Worm (Caenorhabditis elegans): ENCODE measurements around the gene T11B7.1.

T11B7.1 gene

ce11 chrIV:8813614-8814013, 26.9 kb upstream of the T11B7.1 start, which contains the start of gene exc-5:
Gene exc-5 (minus strand): TSS chrIV:8813670.
- TF ChIP-seq flt-1 (GFP tag; IDR thresholded peaks at IDR 0.05), result no peak
- TF ChIP-seq scrt-1 (GFP tag; IDR thresholded peaks at IDR 0.05), result no peak
- TF ChIP-seq F13C5.2 (tag; optimal IDR thresholded peaks at IDR 0.05), result no peak
- TF ChIP-seq tbx-37 (GFP tag; conservative IDR thresholded peaks at IDR 0.05), result no peak
- no peak for TF ChIP-seq hmg-4 (GFP tag; optimal IDR thresholded peaks at IDR 0.05)
- no peak for TF ChIP-seq tra-4 (tag; optimal IDR thresholded peaks at IDR 0.05)
- TF ChIP-seq aly-1 (tag; optimal IDR thresholded peaks at IDR 0.05), result no peak
- no peak for TF ChIP-seq ama-1 (optimal IDR thresholded peaks at IDR 0.05)
- no peak for TF ChIP-seq hnd-1 (tag; optimal IDR thresholded peaks at IDR 0.05)
- TF ChIP-seq ets-7 (tag; optimal IDR thresholded peaks at IDR 0.05), result no peak
- no peak for TF ChIP-seq sea-1 (GFP tag; conservative IDR thresholded peaks at IDR 0.05)
- no peak for TF ChIP-seq ceh-13 (GFP tag; optimal IDR thresholded peaks at IDR 0.05)
- TF ChIP-seq B0310.2 (tag; optimal IDR thresholded peaks at IDR 0.05), result no peak
- no peak for TF ChIP-seq ceh-36 (tag; optimal IDR thresholded peaks at IDR 0.05)
- no peak for TF ChIP-seq pes-1 (GFP tag; IDR thresholded peaks at IDR 0.05)

- no peak for TF ChIP-seq tbx-11 (GFP tag; IDR thresholded peaks at IDR 0.05)
- TF ChIP-seq hmbx-1 (tag; optimal IDR thresholded peaks at IDR 0.05), result no peak
- TF ChIP-seq pes-1 (GFP tag; IDR thresholded peaks at IDR 0.05), result no peak
- no peak for TF ChIP-seq hnd-1 (tag; optimal IDR thresholded peaks at IDR 0.05)
- TF ChIP-seq ceh-36 (tag; optimal IDR thresholded peaks at IDR 0.05), result no peak
- TF ChIP-seq F13C5.2 (tag; optimal IDR thresholded peaks at IDR 0.05), result no peak
- TF ChIP-seq ceh-13 (GFP tag; optimal IDR thresholded peaks at IDR 0.05), result no peak
Observed at ce11 chrIV:8815162-8815561, 25.4 kb upstream of the T11B7.1 start.

- TF ChIP-seq hnd-1 (tag; optimal IDR thresholded peaks at IDR 0.05) (no peak), pes-1 (GFP tag; IDR thresholded peaks at IDR 0.05) (no peak), aly-1 (tag; optimal IDR thresholded peaks at IDR 0.05) (no peak), sea-1 (GFP tag; conservative IDR thresholded peaks at IDR 0.05) (no peak), tbx-11 (GFP tag; IDR thresholded peaks at IDR 0.05) (no peak), ceh-13 (GFP tag; optimal IDR thresholded peaks at IDR 0.05) (no peak), ama-1 (optimal IDR thresholded peaks at IDR 0.05) (no peak), scrt-1 (GFP tag; IDR thresholded peaks at IDR 0.05) (no peak), tra-4 (tag; optimal IDR thresholded peaks at IDR 0.05) (no peak), flt-1 (GFP tag; IDR thresholded peaks at IDR 0.05) (no peak), B0310.2 (tag; optimal IDR thresholded peaks at IDR 0.05) (no peak), ceh-36 (tag; optimal IDR thresholded peaks at IDR 0.05) (no peak), F13C5.2 (tag; optimal IDR thresholded peaks at IDR 0.05) (no peak), tbx-37 (GFP tag; conservative IDR thresholded peaks at IDR 0.05) (no peak), ets-7 (tag; optimal IDR thresholded peaks at IDR 0.05) (no peak), hmg-4 (GFP tag; optimal IDR thresholded peaks at IDR 0.05) (no peak), hmbx-1 (tag; optimal IDR thresholded peaks at IDR 0.05) (no peak)
Observed at ce11 chrIV:8816029-8816428, 24.5 kb upstream of the T11B7.1 start, which contains the start of gene grsp-2. Gene grsp-2 (plus strand): TSS chrIV:8816329.

- TF ChIP-seq ceh-13 (GFP tag; optimal IDR thresholded peaks at IDR 0.05), result no peak
Observed at ce11 chrIV:8816617-8817016, 23.9 kb upstream of the T11B7.1 start.

ce11 chrIV:8817639-8818038, 22.9 kb upstream of the T11B7.1 start, which contains the start of gene T28C6.10:
Gene T28C6.10 (plus strand): TSS chrIV:8817939.
- TF ChIP-seq sea-1 (GFP tag; conservative IDR thresholded peaks at IDR 0.05) (no peak), ama-1 (optimal IDR thresholded peaks at IDR 0.05) (no peak), aly-1 (tag; optimal IDR thresholded peaks at IDR 0.05) (no peak), scrt-1 (GFP tag; IDR thresholded peaks at IDR 0.05) (no peak), flt-1 (GFP tag; IDR thresholded peaks at IDR 0.05) (no peak), hnd-1 (tag; optimal IDR thresholded peaks at IDR 0.05) (no peak), hmg-4 (GFP tag; optimal IDR thresholded peaks at IDR 0.05) (no peak), B0310.2 (tag; optimal IDR thresholded peaks at IDR 0.05) (no peak), F13C5.2 (tag; optimal IDR thresholded peaks at IDR 0.05) (no peak), ceh-13 (GFP tag; optimal IDR thresholded peaks at IDR 0.05) (no peak), tbx-11 (GFP tag; IDR thresholded peaks at IDR 0.05) (no peak), pes-1 (GFP tag; IDR thresholded peaks at IDR 0.05) (no peak), ets-7 (tag; optimal IDR thresholded peaks at IDR 0.05) (no peak), hmbx-1 (tag; optimal IDR thresholded peaks at IDR 0.05) (no peak)

ce11 chrIV:8819471-8819870, 21.0 kb upstream of the T11B7.1 start:
- TF ChIP-seq pes-1 (GFP tag; IDR thresholded peaks at IDR 0.05) (0 out of 2 replicates have a peak, but pooled peaks have one; percentile 15), hmbx-1 (tag; optimal IDR thresholded peaks at IDR 0.05) (no peak), hmg-4 (GFP tag; optimal IDR thresholded peaks at IDR 0.05) (peak; percentile 49)

- TF ChIP-seq tra-4 (tag; optimal IDR thresholded peaks at IDR 0.05) (no peak), scrt-1 (GFP tag; IDR thresholded peaks at IDR 0.05) (no peak), ama-1 (optimal IDR thresholded peaks at IDR 0.05) (no peak), hmg-4 (GFP tag; optimal IDR thresholded peaks at IDR 0.05) (no peak), aly-1 (tag; optimal IDR thresholded peaks at IDR 0.05) (no peak), hmbx-1 (tag; optimal IDR thresholded peaks at IDR 0.05) (no peak), tbx-11 (GFP tag; IDR thresholded peaks at IDR 0.05) (no peak), ceh-36 (tag; optimal IDR thresholded peaks at IDR 0.05) (no peak), B0310.2 (tag; optimal IDR thresholded peaks at IDR 0.05) (no peak), ets-7 (tag; optimal IDR thresholded peaks at IDR 0.05) (no peak), sea-1 (GFP tag; conservative IDR thresholded peaks at IDR 0.05) (no peak), ceh-13 (GFP tag; optimal IDR thresholded peaks at IDR 0.05) (no peak), hnd-1 (tag; optimal IDR thresholded peaks at IDR 0.05) (no peak), flt-1 (GFP tag; IDR thresholded peaks at IDR 0.05) (no peak), pes-1 (GFP tag; IDR thresholded peaks at IDR 0.05) (no peak), F13C5.2 (tag; optimal IDR thresholded peaks at IDR 0.05) (no peak)
Observed at ce11 chrIV:8820041-8820440, 20.5 kb upstream of the T11B7.1 start, which contains the start of gene T28C6.3. Gene T28C6.3 (plus strand): TSS chrIV:8820341.

ce11 chrIV:8821147-8821546, 19.4 kb upstream of the T11B7.1 start, which contains the start of gene T28C6.5:
Gene T28C6.5 (plus strand): TSS chrIV:8821447.
- TF ChIP-seq tbx-37 (GFP tag; conservative IDR thresholded peaks at IDR 0.05) (no peak), B0310.2 (tag; optimal IDR thresholded peaks at IDR 0.05) (no peak), tbx-11 (GFP tag; IDR thresholded peaks at IDR 0.05) (no peak), hnd-1 (tag; optimal IDR thresholded peaks at IDR 0.05) (no peak), tra-4 (tag; optimal IDR thresholded peaks at IDR 0.05) (no peak), F13C5.2 (tag; optimal IDR thresholded peaks at IDR 0.05) (no peak), flt-1 (GFP tag; IDR thresholded peaks at IDR 0.05) (no peak), ceh-13 (GFP tag; optimal IDR thresholded peaks at IDR 0.05) (no peak), hmg-4 (GFP tag; optimal IDR thresholded peaks at IDR 0.05) (no peak), ets-7 (tag; optimal IDR thresholded peaks at IDR 0.05) (no peak), sea-1 (GFP tag; conservative IDR thresholded peaks at IDR 0.05) (no peak), pes-1 (GFP tag; IDR thresholded peaks at IDR 0.05) (no peak), hmbx-1 (tag; optimal IDR thresholded peaks at IDR 0.05) (no peak), aly-1 (tag; optimal IDR thresholded peaks at IDR 0.05) (no peak), ama-1 (optimal IDR thresholded peaks at IDR 0.05) (no peak), scrt-1 (GFP tag; IDR thresholded peaks at IDR 0.05) (no peak), ceh-36 (tag; optimal IDR thresholded peaks at IDR 0.05) (no peak)

Data from whole organism, early embryonic.